Worm (Caenorhabditis elegans): ENCODE results near the gene T25D3.3.

DNA sequence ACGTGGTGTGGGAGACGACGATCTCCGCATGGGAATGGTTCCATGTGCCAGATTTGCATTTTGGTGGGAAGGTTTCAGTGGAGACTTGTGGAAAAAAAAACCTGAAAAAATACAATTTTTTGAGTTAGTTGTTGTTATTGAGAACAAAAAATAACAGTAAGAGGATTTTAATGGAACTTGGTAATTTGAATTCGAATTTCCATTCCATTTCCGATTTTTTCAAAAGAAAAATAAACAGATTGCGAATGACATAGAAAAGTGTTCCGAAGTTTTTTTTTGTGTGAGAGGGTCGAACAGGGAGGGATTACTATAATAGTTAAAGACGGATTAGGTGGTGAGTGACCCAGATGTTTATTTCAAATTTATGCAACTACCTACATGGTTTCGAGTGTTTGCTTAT, 26.6 kb downstream of the T25D3.3 start, which contains the start of gene T01D1.4:
- TF ChIP-seq zfp-3 (GFP tag; conservative IDR thresholded peaks at IDR 0.05) (no peak), ceh-28 (tag; optimal IDR thresholded peaks at IDR 0.05) (no peak), pha-4 (GFP tag; IDR thresholded peaks at IDR 0.05) (no peak), pha-4 (tag; optimal IDR thresholded peaks at IDR 0.05) (no peak), ama-1 (optimal IDR thresholded peaks at IDR 0.05) (no peak), nhr-25 (tag; optimal IDR thresholded peaks at IDR 0.05; ENCODE audit: borderline replicate concordance, insufficient read depth) (no peak), mdl-1 (tag; optimal IDR thresholded peaks at IDR 0.05) (no peak), R02D3.7 (tag; optimal IDR thresholded peaks at IDR 0.05) (no peak), arid-1 (GFP tag; conservative IDR thresholded peaks at IDR 0.05) (no peak)

Measured in whole organism, L4 larva.